Fruit fly (Drosophila melanogaster) whole organism, embryonic: ENCODE results near the gene CG33093.

Experiments
- Adf1 ChIP-seq: fragments of 200-800 bp; sonication (Bioruptor generic); IDR thresholded peaks from 2 replicates; pipeline ENCODE4 v1.3.6; 2022; ENCODE audit warnings: missing biosample characterization, missing genetic modification characterization
- Bdp1 ChIP-seq: fragments of 200-800 bp; sonication (Bioruptor generic); optimal IDR thresholded peaks from 3 replicates; lab custom pipeline; 2016; ENCODE audit warnings: missing biosample characterization, missing genetic modification characterization
- Bgb ChIP-seq: fragments of 200-800 bp; sonication (Bioruptor generic); IDR thresholded peaks from 2 replicates; pipeline ENCODE4 v1.3.6; 2022; ENCODE audit warnings: missing biosample characterization, missing genetic modification characterization; ENCODE audit not compliant: partially characterized antibody
- CG10321 ChIP-seq: fragments of 200-800 bp; sonication (Bioruptor generic); IDR thresholded peaks from 2 replicates; pipeline ENCODE4 v1.3.6; 2022; ENCODE audit warnings: missing biosample characterization, missing genetic modification characterization
- CG11398 ChIP-seq: fragments of 200-800 bp; sonication (Bioruptor generic); optimal IDR thresholded peaks from 2 replicates; lab custom pipeline; 2016; ENCODE audit warnings: missing biosample characterization, missing genetic modification characterization
- CG11504 ChIP-seq: fragments of 200-800 bp; sonication (Bioruptor generic); optimal IDR thresholded peaks from 3 replicates; lab custom pipeline; 2019; ENCODE audit warnings: missing biosample characterization, mild to moderate bottlenecking, missing genetic modification characterization, moderate library complexity
- CG1233 ChIP-seq: fragments of 200-800 bp; sonication (Bioruptor generic); optimal IDR thresholded peaks from 4 replicates; lab custom pipeline; 2018; ENCODE audit warnings: missing biosample characterization, mild to moderate bottlenecking, missing genetic modification characterization
- CG13624 ChIP-seq: fragments of 200-800 bp; sonication (Bioruptor generic); optimal IDR thresholded peaks from 2 replicates; lab custom pipeline; 2016; ENCODE audit warnings: missing biosample characterization, missing genetic modification characterization
- CG13894 ChIP-seq: fragments of 200-800 bp; sonication (Bioruptor generic); optimal IDR thresholded peaks from 3 replicates; lab custom pipeline; 2018; ENCODE audit warnings: missing biosample characterization, mild to moderate bottlenecking, missing genetic modification characterization, moderate library complexity
- CG14014 ChIP-seq: fragments of 200-800 bp; sonication (Bioruptor generic); IDR thresholded peaks from 2 replicates; pipeline ENCODE4 v1.3.6; 2022; ENCODE audit warnings: missing biosample characterization, missing genetic modification characterization
- CG14441 ChIP-seq: fragments of 200-800 bp; sonication (Bioruptor generic); IDR thresholded peaks from 2 replicates; pipeline ENCODE4 v1.3.6; 2022; ENCODE audit warnings: missing biosample characterization, missing genetic modification characterization
- CG15696 ChIP-seq: fragments of 200-800 bp; sonication (Bioruptor generic); optimal IDR thresholded peaks from 2 replicates; lab custom pipeline; 2019; ENCODE audit warnings: missing biosample characterization, mild to moderate bottlenecking, missing genetic modification characterization, moderate library complexity
- CG18262 ChIP-seq: fragments of 200-800 bp; optimal IDR thresholded peaks from 3 replicates; lab custom pipeline; 2019; ENCODE audit warnings: missing biosample characterization, mild to moderate bottlenecking, missing genetic modification characterization, moderate library complexity
- CG2712 ChIP-seq: fragments of 200-800 bp; optimal IDR thresholded peaks from 3 replicates; lab custom pipeline; 2019; ENCODE audit warnings: missing biosample characterization, mild to moderate bottlenecking, missing genetic modification characterization, moderate library complexity
- CG3281 ChIP-seq: fragments of 200-800 bp; sonication (Bioruptor generic); optimal IDR thresholded peaks from 3 replicates; lab custom pipeline; 2017; ENCODE audit warnings: missing biosample characterization, mild to moderate bottlenecking, missing genetic modification characterization
- CG34422 ChIP-seq: fragments of 200-800 bp; sonication (Bioruptor generic); IDR thresholded peaks from 3 replicates; pipeline ENCODE4 v1.3.6; 2022; ENCODE audit warnings: missing biosample characterization, missing genetic modification characterization
- CG42726 ChIP-seq: fragments of 200-800 bp; sonication (Bioruptor generic); IDR thresholded peaks from 2 replicates; pipeline ENCODE4 v1.3.6; 2022; ENCODE audit warnings: missing biosample characterization, missing genetic modification characterization; ENCODE audit not compliant: partially characterized antibody
- CG4820 ChIP-seq: fragments of 200-800 bp; sonication (Bioruptor generic); optimal IDR thresholded peaks from 3 replicates; lab custom pipeline; 2016; ENCODE audit warnings: missing biosample characterization, missing genetic modification characterization
- CG5953 ChIP-seq: fragments of 200-800 bp; sonication (Bioruptor generic); IDR thresholded peaks from 2 replicates; pipeline ENCODE4 v1.3.6; 2022; ENCODE audit warnings: missing biosample characterization, missing genetic modification characterization
- CG6254 ChIP-seq: fragments of 200-800 bp; sonication (Bioruptor generic); optimal IDR thresholded peaks from 3 replicates; lab custom pipeline; 2017; ENCODE audit warnings: mild to moderate bottlenecking, missing biosample characterization, missing genetic modification reagents, missing genetic modification characterization
- CG6689 ChIP-seq: fragments of 200-800 bp; sonication (Bioruptor generic); IDR thresholded peaks from 2 replicates; pipeline ENCODE4 v1.3.6; 2022; ENCODE audit warnings: missing biosample characterization, missing genetic modification characterization
- CG6813 ChIP-seq: fragments of 200-800 bp; sonication (Bioruptor generic); optimal IDR thresholded peaks from 2 replicates; lab custom pipeline; 2017; ENCODE audit warnings: missing biosample characterization, missing genetic modification characterization, mild to moderate bottlenecking, moderate library complexity, missing genetic modification reagents
- Camta ChIP-seq: fragments of 200-800 bp; sonication (Bioruptor generic); optimal IDR thresholded peaks from 2 replicates; lab custom pipeline; 2016; ENCODE audit warnings: missing biosample characterization, missing genetic modification characterization
- Chrac-16 ChIP-seq: fragments of 200-800 bp; sonication (Bioruptor generic); optimal IDR thresholded peaks from 3 replicates; lab custom pipeline; 2016; ENCODE audit warnings: missing biosample characterization, missing genetic modification characterization
- Deaf1 ChIP-seq: fragments of 200-800 bp; optimal IDR thresholded peaks from 3 replicates; lab custom pipeline; 2019; ENCODE audit warnings: missing biosample characterization, mild to moderate bottlenecking, missing genetic modification characterization, moderate library complexity
- Hey ChIP-seq: fragments of 200-800 bp; sonication (Bioruptor generic); optimal IDR thresholded peaks from 3 replicates; lab custom pipeline; 2018; ENCODE audit warnings: missing biosample characterization, mild to moderate bottlenecking, missing genetic modification characterization
- HmgD ChIP-seq: fragments of 200-800 bp; sonication (Bioruptor generic); optimal IDR thresholded peaks from 3 replicates; lab custom pipeline; 2016; ENCODE audit warnings: missing biosample characterization, missing genetic modification characterization
- HmgZ ChIP-seq: fragments of 200-800 bp; sonication (Bioruptor generic); optimal IDR thresholded peaks from 2 replicates; lab custom pipeline; 2018; ENCODE audit warnings: missing biosample characterization, mild to moderate bottlenecking, missing genetic modification characterization
- Lim3 ChIP-seq: fragments of 200-800 bp; sonication (Bioruptor generic); IDR thresholded peaks from 2 replicates; pipeline ENCODE4 v1.3.6; 2022; ENCODE audit warnings: missing biosample characterization, missing genetic modification characterization
- Mrtf ChIP-seq: fragments of 200-800 bp; sonication (Bioruptor generic); IDR thresholded peaks from 3 replicates; pipeline ENCODE4 v1.3.6; 2022; ENCODE audit warnings: missing biosample characterization, missing genetic modification characterization
- NC2α ChIP-seq: fragments of 200-800 bp; sonication (Bioruptor generic); optimal IDR thresholded peaks from 2 replicates; lab custom pipeline; 2016; ENCODE audit warnings: missing biosample characterization, missing genetic modification characterization
- NK7.1 ChIP-seq: fragments of 200-800 bp; sonication (Bioruptor generic); optimal IDR thresholded peaks from 3 replicates; lab custom pipeline; 2016; ENCODE audit warnings: missing biosample characterization, missing genetic modification characterization
- Neu2 ChIP-seq: fragments of 200-800 bp; sonication (Bioruptor generic); optimal IDR thresholded peaks from 3 replicates; lab custom pipeline; 2016; ENCODE audit warnings: missing biosample characterization, missing genetic modification characterization, borderline replicate concordance
- ap ChIP-seq: fragments of 200-800 bp; sonication (Bioruptor generic); IDR thresholded peaks from 2 replicates; pipeline ENCODE4 v1.3.6; 2022; ENCODE audit warnings: missing biosample characterization, missing genetic modification characterization
- ara ChIP-seq: fragments of 200-800 bp; sonication (Bioruptor generic); IDR thresholded peaks from 2 replicates; pipeline ENCODE4 v1.3.6; 2022; ENCODE audit warnings: missing biosample characterization, missing genetic modification characterization
- bigmax ChIP-seq: fragments of 200-800 bp; sonication (Bioruptor generic); optimal IDR thresholded peaks from 2 replicates; lab custom pipeline; 2018; ENCODE audit warnings: missing biosample characterization, mild to moderate bottlenecking, missing genetic modification characterization
- bsh ChIP-seq, 2 experiments: fragments of 200-800 bp; sonication (Bioruptor generic); optimal IDR thresholded peaks; 2 replicates each; lab custom pipeline; 2017 to 2018; ENCODE audit warnings: mild to moderate bottlenecking in 2 of 2, missing biosample characterization in 2 of 2, missing genetic modification characterization in 2 of 2, moderate library complexity in 1 of 2
- cas ChIP-seq: fragments of 200-800 bp; sonication (Bioruptor generic); IDR thresholded peaks from 2 replicates; pipeline ENCODE4 v1.3.6; 2022; ENCODE audit warnings: missing biosample characterization, missing genetic modification characterization
- crol ChIP-seq: fragments of 200-800 bp; sonication (Bioruptor generic); IDR thresholded peaks from 2 replicates; pipeline ENCODE4 v1.3.6; 2022; ENCODE audit warnings: missing biosample characterization, missing genetic modification characterization
- fu2 ChIP-seq: fragments of 200-800 bp; sonication (Bioruptor generic); optimal IDR thresholded peaks from 2 replicates; lab custom pipeline; 2016; ENCODE audit warnings: missing biosample characterization, missing genetic modification characterization
- grn ChIP-seq: fragments of 200-800 bp; sonication (Bioruptor generic); optimal IDR thresholded peaks from 3 replicates; lab custom pipeline; 2017; ENCODE audit warnings: missing biosample characterization, missing genetic modification characterization
- kay ChIP-seq: fragments of 200-800 bp; sonication (Bioruptor generic); optimal IDR thresholded peaks from 2 replicates; lab custom pipeline; 2016; ENCODE audit warnings: missing biosample characterization, missing genetic modification characterization
- maf-S ChIP-seq: fragments of 200-800 bp; sonication (Bioruptor generic); optimal IDR thresholded peaks from 2 replicates; lab custom pipeline; 2016; ENCODE audit warnings: missing biosample characterization, missing genetic modification characterization
- nmo ChIP-seq: fragments of 200-800 bp; sonication (Bioruptor generic); optimal IDR thresholded peaks from 2 replicates; lab custom pipeline; 2018; ENCODE audit warnings: missing biosample characterization, mild to moderate bottlenecking, missing genetic modification characterization, moderate library complexity
- ranshi ChIP-seq: fragments of 200-800 bp; sonication (Bioruptor generic); IDR thresholded peaks from 2 replicates; pipeline ENCODE4 v1.3.6; 2022; ENCODE audit warnings: missing biosample characterization, missing genetic modification characterization
- rib ChIP-seq: fragments of 200-800 bp; sonication (Bioruptor generic); IDR thresholded peaks from 2 replicates; pipeline ENCODE4 v1.3.6; 2022; ENCODE audit warnings: missing biosample characterization, missing genetic modification characterization
- seq ChIP-seq: fragments of 200-800 bp; sonication (Bioruptor generic); IDR thresholded peaks from 2 replicates; pipeline ENCODE4 v1.3.6; 2022; ENCODE audit warnings: missing biosample characterization, missing genetic modification characterization
- sr ChIP-seq: fragments of 200-800 bp; sonication (Bioruptor generic); IDR thresholded peaks from 3 replicates; pipeline ENCODE4 v1.3.6; 2022; ENCODE audit warnings: missing biosample characterization, missing genetic modification characterization
- tgo ChIP-seq: fragments of 200-800 bp; sonication (Bioruptor generic); IDR thresholded peaks from 3 replicates; pipeline ENCODE4 v1.3.6; 2022; ENCODE audit warnings: missing biosample characterization, missing genetic modification characterization
- tin ChIP-seq: fragments of 200-800 bp; sonication (Bioruptor generic); optimal IDR thresholded peaks from 3 replicates; lab custom pipeline; 2016; ENCODE audit warnings: missing biosample characterization, missing genetic modification characterization
- zfh1 ChIP-seq: fragments of 200-800 bp; sonication (Bioruptor generic); IDR thresholded peaks from 3 replicates; pipeline ENCODE4 v1.3.6; 2022; ENCODE audit warnings: missing biosample characterization, missing genetic modification characterization

Gene CG33093

dm6 chr3R:22530305-22530704 lies 1.4 kb downstream of the CG33093 start, which contains the start of gene CG33099 (continued):
- peak; percentile 71; the same call in 1 of the 2 replicates for TF ChIP-seq CG14014
- peak; percentile 66 for TF ChIP-seq HmgZ (tag; lab: Kevin White, UChicago)
- no peak for TF ChIP-seq tin (GFP tag; lab: Kevin White, UChicago)
- TF ChIP-seq Neu2 = no peak
- TF ChIP-seq Camta (GFP tag; lab: Kevin White, UChicago) = peak; percentile 16
- TF ChIP-seq Deaf1 (tag; lab: Kevin White, UChicago) = peak; percentile 39
- no peak for TF ChIP-seq HmgD
- TF ChIP-seq cas = no peak
- no peak for TF ChIP-seq ap
- peak; percentile 67 for TF ChIP-seq CG1233 (GFP tag; lab: Kevin White, UChicago)
- peak; percentile 62; the same call in 1 of the 2 replicates for TF ChIP-seq ara (GFP tag; lab: Robert Waterston, UW)
- peak; percentile 14 for TF ChIP-seq CG18262
- TF ChIP-seq tgo (GFP tag; lab: Robert Waterston, UW) = no peak
- no peak for TF ChIP-seq seq
- TF ChIP-seq Adf1 (GFP tag; lab: Robert Waterston, UW) = peak; percentile 35; the same call in 1 of the 2 replicates
- peak; percentile 65 for TF ChIP-seq CG6813
- peak; percentile 45; the same call in 1 of the 3 replicates for TF ChIP-seq CG34422 (GFP tag; lab: Robert Waterston, UW)
- no peak for TF ChIP-seq CG13624
- TF ChIP-seq sr (GFP tag; lab: Robert Waterston, UW) = peak; percentile 36; the same call in 1 of the 3 replicates
- TF ChIP-seq CG6254 (GFP tag; lab: Kevin White, UChicago) = no peak
- no peak for TF ChIP-seq Mrtf (GFP tag; lab: Robert Waterston, UW)
- TF ChIP-seq bsh (GFP tag; optimal IDR thresholded peaks at IDR 0.05; lab: Kevin White, UChicago) = peak in 1 of 2 experiments; percentile 29
- peak; percentile 9 for TF ChIP-seq CG11504 (tag; lab: Kevin White, UChicago)
- peak; percentile 14; the same call in 1 of the 2 replicates for TF ChIP-seq CG5953 (GFP tag; lab: Robert Waterston, UW)
- peak; percentile 44; the same call in 1 of the 2 replicates for TF ChIP-seq rib
- TF ChIP-seq NC2α (GFP tag; lab: Kevin White, UChicago) = peak; percentile 19
- peak; percentile 23 for TF ChIP-seq CG13894
- peak; percentile 57 for TF ChIP-seq CG3281 (GFP tag; lab: Kevin White, UChicago)
- peak; percentile 12; the same call in 1 of the 2 replicates for TF ChIP-seq ranshi
- TF ChIP-seq fu2 (GFP tag; lab: Kevin White, UChicago) = no peak
- no peak for TF ChIP-seq crol (GFP tag; lab: Robert Waterston, UW)
- TF ChIP-seq CG4820 (GFP tag; lab: Kevin White, UChicago) = no peak
- no peak for TF ChIP-seq nmo (GFP tag; lab: Kevin White, UChicago)
- TF ChIP-seq Hey (tag; lab: Kevin White, UChicago) = peak; percentile 51
- no peak for TF ChIP-seq Chrac-16
- TF ChIP-seq Lim3 (GFP tag; lab: Robert Waterston, UW) = no peak
- no peak for TF ChIP-seq bigmax (GFP tag; lab: Kevin White, UChicago)
- TF ChIP-seq CG11398 (GFP tag; lab: Kevin White, UChicago) = peak; percentile 25
- peak; percentile 1 for TF ChIP-seq NK7.1 (GFP tag; lab: Kevin White, UChicago)
- TF ChIP-seq kay (GFP tag; lab: Kevin White, UChicago) = peak; percentile 4
- TF ChIP-seq CG6689 (GFP tag; lab: Robert Waterston, UW) = no peak
- TF ChIP-seq CG14441 (GFP tag; lab: Robert Waterston, UW) = no peak
- TF ChIP-seq grn (GFP tag; lab: Kevin White, UChicago) = peak; percentile 72
- TF ChIP-seq CG15696 = peak; percentile 68
- TF ChIP-seq CG10321 = no peak
- peak; percentile 47; the same call in 1 of the 2 replicates for TF ChIP-seq CG42726 (GFP tag; lab: Robert Waterston, UW)
- TF ChIP-seq CG2712 (tag; lab: Kevin White, UChicago) = peak; percentile 25
- peak; percentile 26 for TF ChIP-seq maf-S (GFP tag; lab: Kevin White, UChicago)
- TF ChIP-seq zfh1 (GFP tag; lab: Robert Waterston, UW) = 0 out of 3 replicates have a peak, but pooled peaks have one; percentile 34
- no peak for TF ChIP-seq Bdp1 (GFP tag; lab: Kevin White, UChicago)
- peak; percentile 45; the same call in 1 of the 2 replicates for TF ChIP-seq Bgb
